Worm (Caenorhabditis elegans): ENCODE data around the gene lin-7.
"Not testable (repeated sequence)": the region's sequence is repeated elsewhere in the genome, so short reads cannot be mapped to it uniquely, and the experiment has no call there.

DNA sequence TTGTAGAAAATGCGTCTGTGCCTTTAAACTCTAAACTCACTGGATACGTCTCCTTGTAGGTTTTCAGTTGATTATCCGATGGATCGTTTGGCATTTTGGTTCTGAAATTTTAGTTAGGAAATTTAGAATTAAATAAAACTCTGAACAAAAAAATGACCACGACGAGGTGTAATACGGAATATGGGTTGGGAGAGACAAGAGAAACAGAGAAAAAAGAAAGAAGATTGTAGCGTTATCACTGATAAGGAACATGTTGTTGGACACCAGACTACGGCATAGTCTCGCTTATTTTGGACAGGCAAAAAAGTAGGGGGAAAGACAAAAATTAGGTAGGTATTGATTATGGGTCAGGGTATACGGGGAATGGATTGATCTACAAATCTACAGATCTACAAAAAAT lies 43.0 kb downstream of the lin-7 start, which contains the start of gene ctl-1:
- TF ChIP-seq C16A3.4 (tag; optimal IDR thresholded peaks at IDR 0.05); nhr-11 (tag; optimal IDR thresholded peaks at IDR 0.05); skn-1 (tag; optimal IDR thresholded peaks at IDR 0.05); nhr-237 (tag; optimal IDR thresholded peaks at IDR 0.05); nhr-20 (tag; optimal IDR thresholded peaks at IDR 0.05); fkh-10 (GFP tag; optimal IDR thresholded peaks at IDR 0.05); lin-39 (tag; optimal IDR thresholded peaks at IDR 0.05); pqm-1 (tag; optimal IDR thresholded peaks at IDR 0.05): not testable (repeated sequence)
